Worm (Caenorhabditis elegans) whole organism, young adult: Measurements from ENCODE around the gene F49F1.9.

Experiments
- C06A6.2 ChIP-seq: fragments of 200-800 bp; sonication (Bioruptor generic); conservative IDR thresholded peaks from 2 replicates; pipeline ENCODE4 v1.3.6; 2022; ENCODE audit warnings: missing genetic modification characterization, missing compliant biosample characterization
- F10E7.11 ChIP-seq: sonication (generic microtip); optimal IDR thresholded peaks from 2 replicates; lab custom pipeline; 2017; ENCODE audit warnings: mild to moderate bottlenecking, missing genetic modification characterization, moderate library complexity, missing compliant biosample characterization
- F33H1.4 ChIP-seq: fragments of 200-800 bp; sonication (Bioruptor generic); IDR thresholded peaks from 2 replicates; pipeline ENCODE4 v1.3.6; 2022; ENCODE audit warnings: missing genetic modification reagents, missing genetic modification characterization, missing compliant biosample characterization
- F49E8.2 ChIP-seq: sonication (generic microtip); optimal IDR thresholded peaks from 3 replicates; lab custom pipeline; 2017; ENCODE audit warnings: missing genetic modification characterization, mild to moderate bottlenecking, missing compliant biosample characterization, antibody characterized with exemption, moderate library complexity; ENCODE audit not compliant: insufficient read depth
- T26A5.8 ChIP-seq: sonication (generic microtip); optimal IDR thresholded peaks from 2 replicates; lab custom pipeline; 2016; ENCODE audit warnings: missing genetic modification characterization, missing compliant biosample characterization
- Y79H2A.3 ChIP-seq: fragments of 200-800 bp; sonication (Bioruptor generic); conservative IDR thresholded peaks from 2 replicates; pipeline ENCODE4 v1.3.6; 2022; ENCODE audit warnings: missing genetic modification reagents, missing genetic modification characterization, missing compliant biosample characterization
- akir-1 ChIP-seq: fragments of 200-800 bp; sonication (Bioruptor generic); optimal IDR thresholded peaks from 2 replicates; lab custom pipeline; 2018; ENCODE audit warnings: mild to moderate bottlenecking, missing genetic modification characterization, moderate library complexity, missing compliant biosample characterization
- aptf-3 ChIP-seq: fragments of 200-800 bp; sonication (Bioruptor generic); IDR thresholded peaks from 2 replicates; pipeline ENCODE4 v1.3.6; 2022; ENCODE audit warnings: missing genetic modification characterization, missing compliant biosample characterization
- bed-1 ChIP-seq: fragments of 200-800 bp; sonication (Bioruptor generic); IDR thresholded peaks from 2 replicates; pipeline ENCODE4 v1.3.6; 2022; ENCODE audit warnings: missing genetic modification reagents, missing genetic modification characterization, missing compliant biosample characterization
- ccch-3 ChIP-seq: fragments of 200-800 bp; sonication (Bioruptor generic); optimal IDR thresholded peaks from 2 replicates; lab custom pipeline; 2018; ENCODE audit warnings: mild to moderate bottlenecking, missing genetic modification characterization, missing compliant biosample characterization
- ceh-27 ChIP-seq: fragments of 200-800 bp; sonication (Bioruptor generic); optimal IDR thresholded peaks from 2 replicates; lab custom pipeline; 2018; ENCODE audit warnings: mild to moderate bottlenecking, missing genetic modification characterization, moderate library complexity, missing compliant biosample characterization
- egl-44 ChIP-seq: fragments of 200-800 bp; sonication (Bioruptor generic); IDR thresholded peaks from 2 replicates; pipeline ENCODE4 v1.3.6; 2022; ENCODE audit warnings: missing genetic modification reagents, missing genetic modification characterization, missing compliant biosample characterization
- ekl-4 ChIP-seq: fragments of 200-800 bp; sonication (Bioruptor generic); IDR thresholded peaks from 2 replicates; pipeline ENCODE4 v1.3.6; 2022; ENCODE audit warnings: missing genetic modification reagents, missing genetic modification characterization, missing compliant biosample characterization
- fkh-3 ChIP-seq: sonication (generic microtip); optimal IDR thresholded peaks from 2 replicates; lab custom pipeline; 2016; ENCODE audit warnings: mild to moderate bottlenecking, missing genetic modification characterization, missing compliant biosample characterization
- lin-35 ChIP-seq, 3 experiments: fragments of 150-350 bp in 2 of 3; sonication (generic microtip) in 1 of 3; optimal IDR thresholded peaks; 2 replicates each; lab custom pipeline; 2014 to 2018; ENCODE audit warnings: missing biosample characterization in 3 of 3, missing genetic modification characterization in 3 of 3, missing genetic modification reagents in 3 of 3
- mcd-1 ChIP-seq: fragments of 200-800 bp; sonication (Bioruptor generic); IDR thresholded peaks from 2 replicates; pipeline ENCODE4 v1.3.6; 2022; ENCODE audit warnings: missing genetic modification reagents, missing genetic modification characterization, missing compliant biosample characterization
- mel-28 ChIP-seq: sonication (generic microtip); optimal IDR thresholded peaks from 2 replicates; lab custom pipeline; 2016; ENCODE audit warnings: borderline replicate concordance, mild to moderate bottlenecking, missing genetic modification characterization, missing compliant biosample characterization
- snpc-4 ChIP-seq, 5 experiments: fragments of 150-350 bp in 1 of 5; sonication (generic microtip) in 4 of 5; optimal IDR thresholded peaks; 2 replicates each; lab custom pipeline; 2014 to 2018; ENCODE audit warnings: missing genetic modification characterization in 5 of 5, missing biosample characterization in 3 of 5, antibody characterized with exemption in 2 of 5, mild to moderate bottlenecking in 2 of 5, missing compliant biosample characterization in 2 of 5, missing genotype in 2 of 5, moderate library complexity in 2 of 5, missing genetic modification reagents in 1 of 5
- sptf-2 ChIP-seq: fragments of 200-800 bp; sonication (Bioruptor generic); optimal IDR thresholded peaks from 2 replicates; lab custom pipeline; 2018; ENCODE audit warnings: mild to moderate bottlenecking, missing genetic modification characterization, missing compliant biosample characterization
- ztf-6 ChIP-seq: fragments of 200-800 bp; sonication (Bioruptor generic); IDR thresholded peaks from 2 replicates; pipeline ENCODE4 v1.3.6; 2022; ENCODE audit warnings: missing genetic modification reagents, missing genetic modification characterization, missing compliant biosample characterization

Gene F49F1.9

DNA sequence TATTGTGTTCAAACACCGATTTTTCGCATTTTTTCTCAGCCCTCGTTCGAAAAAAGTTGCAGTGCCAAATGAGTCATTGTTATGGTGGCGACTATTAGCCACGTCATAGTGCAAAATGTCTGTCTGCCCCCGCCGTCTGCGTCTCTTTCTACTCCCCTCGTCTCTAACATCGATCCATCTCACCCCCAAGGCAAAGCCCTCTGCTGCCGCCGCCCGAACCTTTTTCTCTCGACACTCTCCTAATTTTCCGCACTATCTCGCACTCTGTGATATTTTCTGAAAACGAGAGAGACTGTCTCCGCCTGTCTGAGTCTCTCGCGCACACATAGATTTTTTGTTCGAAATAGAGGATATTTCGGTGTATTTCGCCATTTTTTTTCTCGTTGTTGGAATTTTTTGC is 44.3 kb downstream of the F49F1.9 start (continued):
- TF ChIP-seq T26A5.8 (tag; lab: Kevin White, UChicago) (no peak), sptf-2 (GFP tag; lab: Kevin White, UChicago) (no peak), bed-1 (GFP tag; lab: Robert Waterston, UW) (no peak), egl-44 (GFP tag; lab: Robert Waterston, UW) (no peak), ekl-4 (no peak), F49E8.2 (tag; lab: Kevin White, UChicago) (no peak), ccch-3 (GFP tag; lab: Kevin White, UChicago) (no peak), lin-35 (GFP tag; optimal IDR thresholded peaks at IDR 0.05; lab: Kevin White, UChicago) (peak in 1 of 3 experiments; percentile 37), ztf-6 (no peak), akir-1 (GFP tag; lab: Kevin White, UChicago) (no peak), C06A6.2 (GFP tag; lab: Robert Waterston, UW) (peak; percentile 42; the same call in 1 of the 2 replicates), F33H1.4 (GFP tag; lab: Robert Waterston, UW) (no peak; the same call in 1 of the 2 replicates), Y79H2A.3 (GFP tag; lab: Robert Waterston, UW) (no peak), snpc-4 (GFP tag; optimal IDR thresholded peaks at IDR 0.05; lab: Kevin White, UChicago) (no peak), snpc-4 (tag; optimal IDR thresholded peaks at IDR 0.05; lab: Kevin White, UChicago) (peak in 2 of 4 experiments; percentile 24 to 31), aptf-3 (GFP tag; lab: Robert Waterston, UW) (no peak), mcd-1 (GFP tag; lab: Robert Waterston, UW) (peak; percentile 56), fkh-3 (tag; lab: Kevin White, UChicago) (no peak), ceh-27 (GFP tag; lab: Kevin White, UChicago) (peak; percentile 41), mel-28 (tag; lab: Kevin White, UChicago) (no peak), F10E7.11 (no peak)
- TF ChIP-seq, all 124 proteins: peak for 24
